Fruit fly (Drosophila melanogaster) whole organism, embryonic: ENCODE results near the gene PCNA2.

ENCODE experiments used
- Asciz ChIP-seq: fragments of 200-800 bp; sonication (Bioruptor generic); optimal IDR thresholded peaks from 2 replicates; lab custom pipeline; 2017; ENCODE audit warnings: missing biosample characterization, mild to moderate bottlenecking, missing genetic modification characterization, missing genetic modification reagents
- CG10267 ChIP-seq: fragments of 200-800 bp; sonication (Bioruptor generic); optimal IDR thresholded peaks from 2 replicates; lab custom pipeline; 2018; ENCODE audit warnings: missing biosample characterization, mild to moderate bottlenecking, missing genetic modification characterization, moderate library complexity
- CG11093 ChIP-seq: fragments of 200-800 bp; sonication (Bioruptor generic); IDR thresholded peaks from 3 replicates; pipeline ENCODE4 v1.3.6; 2022; ENCODE audit warnings: missing biosample characterization, missing genetic modification characterization
- CG11247 ChIP-seq: fragments of 200-800 bp; sonication (Bioruptor generic); IDR thresholded peaks from 2 replicates; pipeline ENCODE4 v1.3.6; 2022; ENCODE audit warnings: missing biosample characterization, missing genetic modification characterization
- CG11504 ChIP-seq: fragments of 200-800 bp; sonication (Bioruptor generic); optimal IDR thresholded peaks from 3 replicates; lab custom pipeline; 2019; ENCODE audit warnings: missing biosample characterization, mild to moderate bottlenecking, missing genetic modification characterization, moderate library complexity
- CG11723 ChIP-seq: fragments of 200-800 bp; sonication (Bioruptor generic); optimal IDR thresholded peaks from 2 replicates; lab custom pipeline; 2017; ENCODE audit warnings: missing biosample characterization, mild to moderate bottlenecking, missing genetic modification characterization
- CG13296 ChIP-seq: fragments of 200-800 bp; sonication (Bioruptor generic); optimal IDR thresholded peaks from 3 replicates; lab custom pipeline; 2018; ENCODE audit warnings: missing biosample characterization, mild to moderate bottlenecking, missing genetic modification characterization
- CG13424 ChIP-seq: fragments of 200-800 bp; sonication (Bioruptor generic); optimal IDR thresholded peaks from 2 replicates; lab custom pipeline; 2019; ENCODE audit warnings: missing biosample characterization, mild to moderate bottlenecking, missing genetic modification characterization, moderate library complexity
- CG15011 ChIP-seq: fragments of 200-800 bp; sonication (Bioruptor generic); optimal IDR thresholded peaks from 3 replicates; lab custom pipeline; 2018; ENCODE audit warnings: missing biosample characterization, mild to moderate bottlenecking, missing genetic modification characterization
- CG15073 ChIP-seq: fragments of 200-800 bp; sonication (Bioruptor generic); optimal IDR thresholded peaks from 2 replicates; lab custom pipeline; 2016; ENCODE audit warnings: missing biosample characterization, missing genetic modification characterization
- CG1602 ChIP-seq: fragments of 200-800 bp; sonication (Bioruptor generic); optimal IDR thresholded peaks from 3 replicates; lab custom pipeline; 2016; ENCODE audit warnings: missing biosample characterization, missing genetic modification characterization
- CG16813 ChIP-seq: fragments of 200-800 bp; sonication (Bioruptor generic); IDR thresholded peaks from 3 replicates; pipeline ENCODE4 v1.3.6; 2022; ENCODE audit warnings: missing biosample characterization, missing genetic modification characterization; ENCODE audit not compliant: partially characterized antibody
- CG16863 ChIP-seq: fragments of 200-800 bp; sonication (Bioruptor generic); optimal IDR thresholded peaks from 3 replicates; lab custom pipeline; 2016; ENCODE audit warnings: missing biosample characterization, missing genetic modification characterization
- CG17568 ChIP-seq: fragments of 200-800 bp; sonication (Bioruptor generic); optimal IDR thresholded peaks from 2 replicates; lab custom pipeline; 2018; ENCODE audit warnings: missing biosample characterization, mild to moderate bottlenecking, missing genetic modification characterization, moderate library complexity
- CG17612 ChIP-seq: fragments of 200-800 bp; sonication (Bioruptor generic); IDR thresholded peaks from 2 replicates; pipeline ENCODE4 v1.3.6; 2022; ENCODE audit warnings: missing biosample characterization, missing genetic modification characterization
- CG17912 ChIP-seq: fragments of 200-800 bp; sonication (Bioruptor generic); optimal IDR thresholded peaks from 2 replicates; lab custom pipeline; 2018; ENCODE audit warnings: missing biosample characterization, mild to moderate bottlenecking, missing genetic modification characterization
- CG18599 ChIP-seq: fragments of 200-800 bp; sonication (Bioruptor generic); optimal IDR thresholded peaks from 3 replicates; lab custom pipeline; 2017; ENCODE audit warnings: missing biosample characterization, missing genetic modification characterization, mild to moderate bottlenecking, moderate library complexity, missing genetic modification reagents
- CG2875 ChIP-seq: fragments of 200-800 bp; sonication (Bioruptor generic); optimal IDR thresholded peaks from 2 replicates; lab custom pipeline; 2017; ENCODE audit warnings: missing biosample characterization, mild to moderate bottlenecking, missing genetic modification characterization, missing genetic modification reagents
- CG3847 ChIP-seq: fragments of 200-800 bp; sonication (Bioruptor generic); IDR thresholded peaks from 2 replicates; pipeline ENCODE4 v1.3.6; 2022; ENCODE audit warnings: missing biosample characterization, missing genetic modification characterization
- CG6683 ChIP-seq: fragments of 200-800 bp; sonication (Bioruptor generic); optimal IDR thresholded peaks from 2 replicates; lab custom pipeline; 2017; ENCODE audit warnings: missing biosample characterization, mild to moderate bottlenecking, missing genetic modification characterization, missing genetic modification reagents
- CG6854 ChIP-seq: fragments of 200-800 bp; sonication (Bioruptor generic); optimal IDR thresholded peaks from 3 replicates; lab custom pipeline; 2017; ENCODE audit warnings: missing biosample characterization, mild to moderate bottlenecking, missing genetic modification characterization
- CG7271 ChIP-seq: fragments of 200-800 bp; sonication (Bioruptor generic); optimal IDR thresholded peaks from 2 replicates; lab custom pipeline; 2018; ENCODE audit warnings: missing biosample characterization, mild to moderate bottlenecking, missing genetic modification characterization, moderate library complexity
- CG7556 ChIP-seq: fragments of 200-800 bp; sonication (Bioruptor generic); optimal IDR thresholded peaks from 2 replicates; lab custom pipeline; 2017; ENCODE audit warnings: missing biosample characterization, mild to moderate bottlenecking, missing genetic modification characterization
- CG7745 ChIP-seq: fragments of 200-800 bp; sonication (Bioruptor generic); optimal IDR thresholded peaks from 2 replicates; lab custom pipeline; 2018; ENCODE audit warnings: missing biosample characterization, mild to moderate bottlenecking, missing genetic modification characterization, moderate library complexity
- CkIIα-i1 ChIP-seq: fragments of 200-800 bp; sonication (Bioruptor generic); IDR thresholded peaks from 2 replicates; pipeline ENCODE4 v1.3.6; 2022; ENCODE audit warnings: missing biosample characterization, missing genetic modification characterization
- D ChIP-seq, 2 experiments: fragments of 200-800 bp in 1 of 2; fragments of >200 bp in 1 of 2; sonication (Bioruptor generic) in 1 of 2; optimal IDR thresholded peaks; 2 replicates in 1 of 2; 3 replicates in 1 of 2; lab custom pipeline; 2017; ENCODE audit warnings: mild to moderate bottlenecking in 1 of 2, missing biosample characterization in 1 of 2, missing genetic modification characterization in 1 of 2, missing genetic modification reagents in 1 of 2
- Ets65A ChIP-seq: fragments of 200-800 bp; sonication (Bioruptor generic); peaks from one replicate; lab custom pipeline; 2016; ENCODE audit warnings: missing biosample characterization, missing genetic modification characterization
- Fer2 ChIP-seq: fragments of 200-800 bp; sonication (Bioruptor generic); optimal IDR thresholded peaks from 2 replicates; lab custom pipeline; 2018; ENCODE audit warnings: missing biosample characterization, mild to moderate bottlenecking, missing genetic modification characterization, moderate library complexity
- Hand ChIP-seq: fragments of 200-800 bp; sonication (Bioruptor generic); optimal IDR thresholded peaks from 2 replicates; lab custom pipeline; 2017; ENCODE audit warnings: mild to moderate bottlenecking, missing biosample characterization, missing genetic modification reagents, missing genetic modification characterization
- NC2β ChIP-seq: fragments of 200-800 bp; sonication (Bioruptor generic); optimal IDR thresholded peaks from 2 replicates; lab custom pipeline; 2016; ENCODE audit warnings: missing biosample characterization, missing genetic modification characterization
- NFAT ChIP-seq: fragments of 200-800 bp; sonication (Bioruptor generic); IDR thresholded peaks from 2 replicates; pipeline ENCODE4 v1.3.6; 2022; ENCODE audit warnings: missing biosample characterization, missing genetic modification characterization
- Nf-YB ChIP-seq: fragments of 200-800 bp; sonication (Bioruptor generic); optimal IDR thresholded peaks from 3 replicates; lab custom pipeline; 2019; ENCODE audit warnings: missing biosample characterization, mild to moderate bottlenecking, missing genetic modification characterization, moderate library complexity
- Six4 ChIP-seq: fragments of 200-800 bp; sonication (Bioruptor generic); optimal IDR thresholded peaks from 2 replicates; lab custom pipeline; 2016; ENCODE audit warnings: missing biosample characterization, missing genetic modification characterization
- Sox102F ChIP-seq: fragments of 200-800 bp; sonication (Bioruptor generic); optimal IDR thresholded peaks from 2 replicates; lab custom pipeline; 2018; ENCODE audit warnings: missing biosample characterization, mild to moderate bottlenecking, missing genetic modification characterization, moderate library complexity
- ac ChIP-seq: fragments of 200-800 bp; sonication (Bioruptor generic); optimal IDR thresholded peaks from 3 replicates; lab custom pipeline; 2017; ENCODE audit warnings: missing biosample characterization, mild to moderate bottlenecking, missing genetic modification characterization
- bab2 ChIP-seq: fragments of 200-800 bp; sonication (Bioruptor generic); optimal IDR thresholded peaks from 2 replicates; lab custom pipeline; 2016; ENCODE audit warnings: missing biosample characterization, missing genetic modification characterization
- ewg ChIP-seq: fragments of 200-800 bp; sonication (Bioruptor generic); optimal IDR thresholded peaks from 3 replicates; lab custom pipeline; 2017; ENCODE audit warnings: mild to moderate bottlenecking, missing biosample characterization, missing genetic modification reagents, missing genetic modification characterization
- ftz-f1 ChIP-seq: fragments of 200-800 bp; sonication (Bioruptor generic); optimal IDR thresholded peaks from 2 replicates; lab custom pipeline; 2016; ENCODE audit warnings: missing biosample characterization, missing genetic modification characterization
- gce ChIP-seq: fragments of 200-800 bp; sonication (Bioruptor generic); IDR thresholded peaks from 3 replicates; pipeline ENCODE4 v1.3.6; 2022; ENCODE audit warnings: missing biosample characterization, missing genetic modification characterization
- hbn ChIP-seq: fragments of 200-800 bp; sonication (Bioruptor generic); IDR thresholded peaks from 2 replicates; pipeline ENCODE4 v1.3.6; 2022; ENCODE audit warnings: missing biosample characterization, missing genetic modification characterization; ENCODE audit not compliant: partially characterized antibody
- ind ChIP-seq: fragments of 200-800 bp; sonication (Bioruptor generic); optimal IDR thresholded peaks from 3 replicates; lab custom pipeline; 2016; ENCODE audit warnings: missing biosample characterization, missing genetic modification characterization
- ken ChIP-seq: fragments of 200-800 bp; sonication (Bioruptor generic); IDR thresholded peaks from 3 replicates; pipeline ENCODE4 v1.3.6; 2022; ENCODE audit warnings: missing biosample characterization, missing genetic modification characterization
- nmo ChIP-seq: fragments of 200-800 bp; sonication (Bioruptor generic); optimal IDR thresholded peaks from 2 replicates; lab custom pipeline; 2018; ENCODE audit warnings: missing biosample characterization, mild to moderate bottlenecking, missing genetic modification characterization, moderate library complexity
- rib ChIP-seq: fragments of 200-800 bp; sonication (Bioruptor generic); IDR thresholded peaks from 2 replicates; pipeline ENCODE4 v1.3.6; 2022; ENCODE audit warnings: missing biosample characterization, missing genetic modification characterization
- vnd ChIP-seq: fragments of 200-800 bp; sonication (Bioruptor generic); IDR thresholded peaks from 3 replicates; pipeline ENCODE4 v1.3.6; 2022; ENCODE audit warnings: missing biosample characterization, missing genetic modification characterization; ENCODE audit not compliant: partially characterized antibody
- vvl ChIP-seq: fragments of 200-800 bp; sonication (Bioruptor generic); IDR thresholded peaks from 2 replicates; pipeline ENCODE4 v1.3.6; 2022; ENCODE audit warnings: missing biosample characterization, missing genetic modification characterization
- wdn ChIP-seq: fragments of 200-800 bp; sonication (Bioruptor generic); IDR thresholded peaks from 2 replicates; pipeline ENCODE4 v1.3.6; 2022; ENCODE audit warnings: missing biosample characterization, missing genetic modification characterization

The PCNA2 gene

dm6 chr2L:19586436-19587333 lies 2.9 kb upstream of the PCNA2 start, which contains the start of gene Lar (continued):
- peak; percentile 75 for TF ChIP-seq vvl (GFP tag; lab: Robert Waterston, UW)
- no peak for TF ChIP-seq CG17612
- TF ChIP-seq Ets65A (GFP tag; lab: Kevin White, UChicago), result peak; percentile 88
- TF ChIP-seq hbn (GFP tag; lab: Robert Waterston, UW), result no peak
- peak; percentile 34 for TF ChIP-seq CG11723 (GFP tag; lab: Kevin White, UChicago)
- 0 out of 2 replicates have a peak, but pooled peaks have one; percentile 24 for TF ChIP-seq CkIIα-i1
- TF ChIP-seq CG13424 (tag; lab: Kevin White, UChicago), result peak; percentile 66
- no peak for TF ChIP-seq CG17912 (GFP tag; lab: Kevin White, UChicago)
- TF ChIP-seq ac, result no peak
- TF ChIP-seq ind, result peak; percentile 59
- no peak for TF ChIP-seq ftz-f1 (GFP tag; lab: Kevin White, UChicago)
- no peak for TF ChIP-seq wdn (GFP tag; lab: Robert Waterston, UW)
- TF ChIP-seq Fer2 (tag; lab: Kevin White, UChicago), result no peak
- peak; percentile 70 for TF ChIP-seq nmo (GFP tag; lab: Kevin White, UChicago)
- TF ChIP-seq CG2875 (GFP tag; lab: Kevin White, UChicago), result no peak
- TF ChIP-seq NC2β, result peak; percentile 60
- TF ChIP-seq CG13296 (GFP tag; lab: Kevin White, UChicago), result peak; percentile 64
- no peak for TF ChIP-seq CG17568 (GFP tag; lab: Kevin White, UChicago)
- peak; percentile 53 for TF ChIP-seq bab2 (GFP tag; lab: Kevin White, UChicago)
- TF ChIP-seq CG7745 (tag; lab: Kevin White, UChicago), result no peak
- no peak for TF ChIP-seq CG6683 (GFP tag; lab: Kevin White, UChicago)
- TF ChIP-seq CG7556 (GFP tag; lab: Kevin White, UChicago), result peak; percentile 63
- no peak for TF ChIP-seq CG6854 (GFP tag; lab: Kevin White, UChicago)
- peak; percentile 29; the same call in 1 of the 2 replicates for TF ChIP-seq CG3847
- no peak for TF ChIP-seq gce (GFP tag; lab: Robert Waterston, UW)
- peak; percentile 58 for TF ChIP-seq Sox102F (GFP tag; lab: Kevin White, UChicago)
- TF ChIP-seq CG10267, result peak; percentile 58
- TF ChIP-seq NFAT (GFP tag; lab: Robert Waterston, UW), result peak; percentile 78
- peak; percentile 52 for TF ChIP-seq CG16863 (GFP tag; lab: Kevin White, UChicago)
- TF ChIP-seq CG15011 (GFP tag; lab: Kevin White, UChicago), result no peak
- TF ChIP-seq D (optimal IDR thresholded peaks at IDR 0.05; lab: Kevin White, UChicago), result no peak
- peak; percentile 1 for TF ChIP-seq D (GFP tag; optimal IDR thresholded peaks at IDR 0.05; lab: Kevin White, UChicago)
- peak; percentile 2 for TF ChIP-seq Six4 (GFP tag; lab: Kevin White, UChicago)
- TF ChIP-seq rib (GFP tag; lab: Robert Waterston, UW), result no peak
- no peak for TF ChIP-seq CG16813 (GFP tag; lab: Robert Waterston, UW)
- TF ChIP-seq CG18599 (GFP tag; lab: Kevin White, UChicago), result peak; percentile 62
- 0 out of 3 replicates have a peak, but pooled peaks have one; percentile 18 for TF ChIP-seq ken (GFP tag; lab: Robert Waterston, UW)
- TF ChIP-seq ewg (GFP tag; lab: Kevin White, UChicago), result peak; percentile 86
- no peak for TF ChIP-seq Asciz
- no peak for TF ChIP-seq Nf-YB (GFP tag; lab: Kevin White, UChicago)
- peak; percentile 67 for TF ChIP-seq CG11504
- peak; percentile 47 for TF ChIP-seq CG7271 (tag; lab: Kevin White, UChicago)
- TF ChIP-seq Hand, result peak; percentile 33
- TF ChIP-seq CG11093, result no peak
- TF ChIP-seq CG11247, result peak; percentile 41; the same call in 1 of the 2 replicates
- TF ChIP-seq vnd (GFP tag; lab: Robert Waterston, UW), result no peak
- peak; percentile 46 for TF ChIP-seq CG1602
- no peak for TF ChIP-seq CG15073 (GFP tag; lab: Kevin White, UChicago)
